Worm (Caenorhabditis elegans) whole organism, L3 larva: ENCODE measurements around the gene fpn-1.2.

Experiments used
- ZK546.5 ChIP-seq: sonication (generic microtip); optimal IDR thresholded peaks from 2 replicates; lab custom pipeline; 2017; ENCODE audit warnings: missing biosample characterization, missing genetic modification characterization
- daf-12 ChIP-seq: fragments of 150-350 bp; optimal IDR thresholded peaks from 2 replicates; lab custom pipeline; 2014; ENCODE audit warnings: missing biosample characterization, missing genetic modification reagents, missing genetic modification characterization
- mml-1 ChIP-seq: fragments of 150-350 bp; sonication (generic microtip); optimal IDR thresholded peaks from 3 replicates; lab custom pipeline; 2014; ENCODE audit warnings: missing biosample characterization, missing genetic modification characterization
- nhr-12 ChIP-seq: fragments of 150-350 bp; optimal IDR thresholded peaks from 2 replicates; lab custom pipeline; 2014; ENCODE audit warnings: missing biosample characterization, missing genetic modification characterization
- nhr-23 ChIP-seq: fragments of 150-350 bp; optimal IDR thresholded peaks from 2 replicates; lab custom pipeline; 2014; ENCODE audit warnings: missing biosample characterization, missing genetic modification reagents, missing genetic modification characterization
- nhr-237 ChIP-seq: fragments of 150-350 bp; optimal IDR thresholded peaks from 2 replicates; lab custom pipeline; 2014; ENCODE audit warnings: missing biosample characterization, missing genetic modification characterization
- nhr-28 ChIP-seq: fragments of 150-350 bp; optimal IDR thresholded peaks from 2 replicates; lab custom pipeline; 2014; ENCODE audit warnings: missing biosample characterization, missing genetic modification characterization
- snpc-4 ChIP-seq: fragments of 150-350 bp; optimal IDR thresholded peaks from 2 replicates; lab custom pipeline; 2014; ENCODE audit warnings: missing biosample characterization, missing genetic modification characterization
- unc-39 ChIP-seq: sonication (generic microtip); optimal IDR thresholded peaks from 4 replicates; lab custom pipeline; 2017; ENCODE audit warnings: missing biosample characterization, missing genetic modification characterization
- unc-62 ChIP-seq: fragments of 150-350 bp; sonication (generic microtip); optimal IDR thresholded peaks from 4 replicates; lab custom pipeline; 2014; ENCODE audit warnings: missing biosample characterization, missing genetic modification reagents, missing genetic modification characterization
- ztf-4 ChIP-seq: fragments of 150-350 bp; optimal IDR thresholded peaks from 2 replicates; lab custom pipeline; 2014; ENCODE audit warnings: missing biosample characterization, missing genetic modification characterization

DNA sequence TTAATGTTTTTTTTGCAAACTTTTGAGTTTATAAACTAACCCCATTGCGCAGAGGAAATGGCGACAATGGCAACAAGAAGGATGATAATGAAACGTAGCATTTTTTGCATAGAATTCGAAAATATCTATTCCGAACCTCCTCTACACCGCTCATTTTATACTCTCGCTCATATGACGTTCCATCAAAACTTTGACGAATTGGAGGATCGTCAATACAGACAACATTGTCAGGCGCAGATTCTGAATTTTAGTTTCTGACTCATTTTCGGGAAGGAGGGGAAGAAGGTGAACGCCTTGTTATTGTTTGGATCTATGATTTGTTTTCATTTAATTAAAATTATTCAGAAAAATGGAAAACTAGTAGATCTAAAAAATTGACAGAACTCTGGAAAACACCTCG, 20.3 kb downstream of the fpn-1.2 start, which contains the start of gene cnc-1:
- no peak for TF ChIP-seq daf-12 (tag; lab: Kevin White, UChicago)
- TF ChIP-seq unc-39 (tag; lab: Kevin White, UChicago): no peak
- no peak for TF ChIP-seq ZK546.5
- TF ChIP-seq mml-1 (tag; lab: Kevin White, UChicago): no peak
- no peak for TF ChIP-seq nhr-23 (tag; lab: Kevin White, UChicago)
- no peak for TF ChIP-seq snpc-4 (tag; lab: Kevin White, UChicago)
- no peak for TF ChIP-seq ztf-4 (tag; lab: Kevin White, UChicago)
- TF ChIP-seq nhr-237 (tag; lab: Kevin White, UChicago): no peak
- no peak for TF ChIP-seq nhr-28 (tag; lab: Kevin White, UChicago)
- TF ChIP-seq nhr-12 (tag; lab: Kevin White, UChicago): no peak
- no peak for TF ChIP-seq unc-62 (GFP tag; lab: Kevin White, UChicago)
